Worm (Caenorhabditis elegans) whole organism, early embryonic: ENCODE measurements around the gene D2096.5.

Experiments
- B0310.2 ChIP-seq: sonication (generic microtip); optimal IDR thresholded peaks from 2 replicates; lab custom pipeline; 2016; ENCODE audit warnings: mild to moderate bottlenecking, missing genetic modification characterization, missing compliant biosample characterization
- F13C5.2 ChIP-seq: sonication (generic microtip); optimal IDR thresholded peaks from 2 replicates; lab custom pipeline; 2017; ENCODE audit warnings: mild to moderate bottlenecking, missing genetic modification characterization, inconsistent platforms, missing compliant biosample characterization
- aly-1 ChIP-seq: sonication (generic microtip); optimal IDR thresholded peaks from 2 replicates; lab custom pipeline; 2016; ENCODE audit warnings: missing genetic modification characterization, missing compliant biosample characterization
- ama-1 ChIP-seq: fragments of 150-350 bp; optimal IDR thresholded peaks from 2 replicates; lab custom pipeline; 2014
- ceh-13 ChIP-seq: fragments of 200-800 bp; sonication (Bioruptor generic); optimal IDR thresholded peaks from 2 replicates; lab custom pipeline; 2018; ENCODE audit warnings: mild to moderate bottlenecking, missing genetic modification characterization, missing compliant biosample characterization
- ceh-36 ChIP-seq: sonication (generic microtip); optimal IDR thresholded peaks from 2 replicates; lab custom pipeline; 2016; ENCODE audit warnings: missing genetic modification characterization, inconsistent platforms, missing compliant biosample characterization
- ets-7 ChIP-seq: sonication (generic microtip); optimal IDR thresholded peaks from 2 replicates; lab custom pipeline; 2016; ENCODE audit warnings: missing genotype, missing genetic modification characterization, missing compliant biosample characterization
- flt-1 ChIP-seq: fragments of 200-800 bp; sonication (Bioruptor generic); IDR thresholded peaks from 2 replicates; pipeline ENCODE4 v1.3.6; 2022; ENCODE audit warnings: missing genetic modification characterization, missing compliant biosample characterization
- hmbx-1 ChIP-seq: sonication (generic microtip); optimal IDR thresholded peaks from 2 replicates; lab custom pipeline; 2016; ENCODE audit warnings: mild to moderate bottlenecking, missing genetic modification characterization, missing compliant biosample characterization
- hmg-4 ChIP-seq: fragments of 200-800 bp; sonication (Bioruptor generic); optimal IDR thresholded peaks from 2 replicates; lab custom pipeline; 2018; ENCODE audit warnings: mild to moderate bottlenecking, missing genetic modification characterization, missing compliant biosample characterization
- hnd-1 ChIP-seq: sonication (generic microtip); optimal IDR thresholded peaks from 2 replicates; lab custom pipeline; 2016; ENCODE audit warnings: missing genetic modification characterization, missing compliant biosample characterization
- pes-1 ChIP-seq: fragments of 200-800 bp; sonication (Bioruptor generic); IDR thresholded peaks from 2 replicates; pipeline ENCODE4 v1.3.6; 2022; ENCODE audit warnings: missing genetic modification reagents, missing genetic modification characterization, missing compliant biosample characterization
- scrt-1 ChIP-seq: fragments of 200-800 bp; sonication (Bioruptor generic); IDR thresholded peaks from 2 replicates; pipeline ENCODE4 v1.3.6; 2022; ENCODE audit warnings: missing genetic modification characterization, missing compliant biosample characterization
- sea-1 ChIP-seq: fragments of 200-800 bp; sonication (Bioruptor generic); conservative IDR thresholded peaks from 2 replicates; pipeline ENCODE4 v1.3.6; 2022; ENCODE audit warnings: missing genetic modification characterization, missing compliant biosample characterization
- tbx-11 ChIP-seq: fragments of 200-800 bp; sonication (Bioruptor generic); IDR thresholded peaks from 2 replicates; pipeline ENCODE4 v1.3.6; 2022; ENCODE audit warnings: missing genetic modification characterization, missing compliant biosample characterization
- tbx-37 ChIP-seq: fragments of 200-800 bp; sonication (Bioruptor generic); conservative IDR thresholded peaks from 2 replicates; pipeline ENCODE4 v1.3.6; 2022; ENCODE audit warnings: missing genetic modification reagents, missing genetic modification characterization, missing compliant biosample characterization
- tra-4 ChIP-seq: sonication (generic microtip); optimal IDR thresholded peaks from 2 replicates; lab custom pipeline; 2017; ENCODE audit warnings: missing genetic modification characterization, missing compliant biosample characterization

The D2096.5 gene

DNA sequence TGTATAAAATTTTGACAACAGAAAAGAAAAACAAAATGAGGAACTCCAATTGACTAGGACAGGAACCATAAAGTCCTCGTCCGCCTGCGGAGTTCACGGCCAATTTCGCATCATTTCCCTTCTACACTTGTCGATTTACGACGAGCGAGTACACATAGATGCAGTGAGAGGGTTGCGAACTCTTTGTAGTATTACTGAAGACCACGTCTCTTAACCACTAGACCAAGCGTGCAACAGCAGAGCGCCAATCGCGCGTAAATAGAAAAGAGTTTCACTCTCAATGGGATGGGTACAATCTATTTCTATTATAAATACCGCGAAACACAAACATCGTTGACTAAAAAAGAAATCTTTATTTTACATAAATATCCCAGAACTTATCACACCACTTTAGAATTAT, 15.8 kb upstream of the D2096.5 start:
- TF ChIP-seq hmbx-1 (tag; lab: Kevin White, UChicago), result peak; percentile 88
- TF ChIP-seq ceh-13, result peak; percentile 82
- peak; percentile 82 for TF ChIP-seq hnd-1
- peak; percentile 92 for TF ChIP-seq F13C5.2
- peak; percentile 85 for TF ChIP-seq B0310.2 (tag; lab: Kevin White, UChicago)
- TF ChIP-seq sea-1 (GFP tag; lab: Robert Waterston, UW), result peak; percentile 92
- TF ChIP-seq scrt-1, result peak; percentile 93
- peak; percentile 88 for TF ChIP-seq tbx-11 (GFP tag; lab: Robert Waterston, UW)
- peak; percentile 91 for TF ChIP-seq aly-1 (tag; lab: Kevin White, UChicago)
- peak; percentile 94 for TF ChIP-seq pes-1 (GFP tag; lab: Robert Waterston, UW)
- TF ChIP-seq flt-1 (GFP tag; lab: Robert Waterston, UW), result peak; percentile 94
- TF ChIP-seq tra-4 (tag; lab: Kevin White, UChicago), result peak; percentile 84
- TF ChIP-seq hmg-4, result peak; percentile 96
- no peak for TF ChIP-seq ama-1 (lab: Kevin White, UChicago)
- TF ChIP-seq ceh-36 (tag; lab: Kevin White, UChicago), result peak; percentile 91
- peak; percentile 94 for TF ChIP-seq tbx-37 (GFP tag; lab: Robert Waterston, UW)
- TF ChIP-seq ets-7 (tag; lab: Kevin White, UChicago), result peak; percentile 75

DNA sequence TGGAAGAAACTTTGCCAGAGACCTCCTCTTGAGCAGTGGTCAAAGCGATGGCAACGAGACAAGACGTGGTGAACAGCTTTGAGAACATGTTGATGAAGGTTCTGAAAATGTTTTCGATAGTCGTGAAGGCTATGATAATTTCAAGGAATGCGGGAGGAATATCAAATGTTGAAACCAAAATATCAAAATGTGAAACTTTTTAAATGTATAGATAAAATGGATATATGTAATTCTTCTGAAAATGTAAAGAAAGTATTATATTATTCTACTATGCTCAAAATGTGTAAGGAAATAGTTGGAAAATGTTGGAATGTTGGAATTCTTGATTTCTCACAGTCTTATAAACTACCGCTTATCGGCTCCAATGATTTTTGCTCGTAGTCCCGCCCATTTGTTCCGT, 9.6 kb upstream of the D2096.5 start, which contains the start of gene D2096.6:
D2096.6 (minus strand) TSS at position 101 of the 400 bp plus-strand sequence.
- TF ChIP-seq flt-1 (GFP tag; lab: Robert Waterston, UW), result no peak
- TF ChIP-seq B0310.2 (tag; lab: Kevin White, UChicago), result no peak
- TF ChIP-seq scrt-1, result no peak

DNA sequence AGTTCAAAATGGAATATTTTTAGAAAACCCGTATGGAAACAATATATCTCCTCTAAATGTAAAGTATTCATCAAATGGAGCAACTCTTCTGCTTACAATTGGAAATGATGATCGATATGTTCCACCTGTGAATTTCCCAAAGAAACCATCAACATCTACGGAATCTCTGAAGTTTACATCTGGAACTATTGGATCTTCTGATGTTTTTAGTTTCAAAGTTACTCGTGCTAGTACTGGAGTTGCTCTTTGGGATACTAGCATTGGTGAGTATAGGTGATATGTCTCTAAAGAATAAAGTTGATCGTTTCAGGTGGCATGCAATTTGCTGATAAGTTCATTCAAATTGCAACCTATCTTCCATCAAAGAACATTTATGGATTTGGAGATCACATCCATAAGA, 8.3 kb upstream of the D2096.5 start:
- TF ChIP-seq tbx-11 (GFP tag; lab: Robert Waterston, UW) (no peak), aly-1 (tag; lab: Kevin White, UChicago) (no peak), ceh-36 (tag; lab: Kevin White, UChicago) (no peak), B0310.2 (tag; lab: Kevin White, UChicago) (no peak), sea-1 (GFP tag; lab: Robert Waterston, UW) (no peak), F13C5.2 (no peak), ets-7 (tag; lab: Kevin White, UChicago) (no peak), tbx-37 (GFP tag; lab: Robert Waterston, UW) (no peak), ama-1 (lab: Kevin White, UChicago) (no peak), ceh-13 (no peak), hmg-4 (no peak), pes-1 (GFP tag; lab: Robert Waterston, UW) (no peak), flt-1 (GFP tag; lab: Robert Waterston, UW) (no peak), scrt-1 (no peak), hmbx-1 (tag; lab: Kevin White, UChicago) (no peak)

DNA sequence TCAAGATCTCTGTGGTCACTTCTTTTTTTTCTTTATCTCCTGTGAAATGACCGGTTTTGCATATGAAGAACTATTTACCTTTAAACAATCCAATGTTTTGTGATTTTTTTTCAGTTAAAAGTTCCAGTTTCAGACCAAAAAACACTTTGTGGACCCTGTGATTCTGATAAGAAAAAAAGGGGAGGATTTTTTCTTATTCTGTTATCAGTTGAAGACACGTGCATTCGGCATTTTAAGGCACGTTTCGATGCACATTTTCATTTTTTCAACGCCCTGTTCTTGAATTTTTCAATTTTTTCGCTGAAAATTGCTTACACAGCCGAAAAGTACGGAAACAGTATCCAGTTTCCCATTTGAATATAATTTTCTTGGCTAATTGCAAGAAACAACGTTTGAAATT, 6.7 kb upstream of the D2096.5 start, which contains the start of gene aagr-1:
aagr-1 (plus strand) TSS at position 227 of the 400 bp plus-strand sequence.
- TF ChIP-seq sea-1 (GFP tag; lab: Robert Waterston, UW) (no peak), ceh-13 (no peak), aly-1 (tag; lab: Kevin White, UChicago) (no peak), ets-7 (tag; lab: Kevin White, UChicago) (no peak), flt-1 (GFP tag; lab: Robert Waterston, UW) (no peak), pes-1 (GFP tag; lab: Robert Waterston, UW) (no peak), B0310.2 (tag; lab: Kevin White, UChicago) (no peak), tbx-11 (GFP tag; lab: Robert Waterston, UW) (no peak), tbx-37 (GFP tag; lab: Robert Waterston, UW) (no peak), F13C5.2 (no peak), hmg-4 (no peak)

DNA sequence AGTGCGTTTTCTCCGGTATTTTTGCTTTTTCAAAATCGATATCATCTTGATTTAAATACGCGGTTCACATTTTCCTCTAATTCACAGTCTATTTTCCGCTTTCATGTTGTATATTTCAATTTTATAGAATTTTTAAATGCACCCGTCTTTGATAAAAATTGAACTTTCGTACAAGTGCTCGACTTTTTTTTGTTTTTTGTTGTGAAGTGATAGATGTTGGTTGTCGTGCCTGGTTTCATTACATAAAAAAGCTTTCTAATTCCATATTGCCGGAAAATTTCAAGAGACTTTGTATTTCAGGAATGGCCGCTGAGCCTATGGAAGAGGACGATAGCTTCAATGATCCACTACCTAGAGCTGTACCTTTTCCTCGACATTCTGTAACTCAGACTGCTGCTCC, 3.6 kb upstream of the D2096.5 start, which contains the start of gene D2096.12:
D2096.12 (plus strand) TSS at position 301 of the 400 bp plus-strand sequence.
- TF ChIP-seq scrt-1, result no peak
- no peak for TF ChIP-seq hnd-1
- no peak for TF ChIP-seq pes-1 (GFP tag; lab: Robert Waterston, UW)

DNA sequence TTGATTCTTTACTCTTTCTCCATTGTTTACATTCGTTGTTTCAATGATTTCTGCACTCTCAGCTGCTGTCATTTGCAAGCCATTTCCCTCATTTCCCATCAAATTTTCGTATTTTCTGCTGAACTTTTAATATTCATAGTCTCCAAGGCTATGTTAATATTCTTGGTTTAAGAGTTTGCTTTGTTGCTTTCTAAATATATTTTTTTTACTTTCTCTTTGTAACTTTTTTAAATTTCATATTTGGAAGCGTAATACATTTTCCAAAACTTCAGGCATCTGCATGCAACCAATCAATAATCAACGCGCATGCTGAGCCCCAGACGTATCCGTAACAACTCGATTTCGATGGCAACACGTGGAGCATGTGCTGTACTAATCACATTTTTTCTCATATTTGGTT, 1.3 kb upstream of the D2096.5 start, which contains the start of gene sqv-1:
sqv-1 (plus strand) TSS at position 301 of the 400 bp plus-strand sequence.
- TF ChIP-seq hmg-4 (no peak), F13C5.2 (no peak), ceh-13 (no peak), aly-1 (tag; lab: Kevin White, UChicago) (no peak), sea-1 (GFP tag; lab: Robert Waterston, UW) (no peak), tbx-11 (GFP tag; lab: Robert Waterston, UW) (no peak), hmbx-1 (tag; lab: Kevin White, UChicago) (no peak), ama-1 (lab: Kevin White, UChicago) (no peak), ceh-36 (tag; lab: Kevin White, UChicago) (no peak), tbx-37 (GFP tag; lab: Robert Waterston, UW) (no peak), ets-7 (tag; lab: Kevin White, UChicago) (no peak), flt-1 (GFP tag; lab: Robert Waterston, UW) (no peak), scrt-1 (no peak), B0310.2 (tag; lab: Kevin White, UChicago) (no peak), hnd-1 (no peak), tra-4 (tag; lab: Kevin White, UChicago) (no peak), pes-1 (GFP tag; lab: Robert Waterston, UW) (no peak)

DNA sequence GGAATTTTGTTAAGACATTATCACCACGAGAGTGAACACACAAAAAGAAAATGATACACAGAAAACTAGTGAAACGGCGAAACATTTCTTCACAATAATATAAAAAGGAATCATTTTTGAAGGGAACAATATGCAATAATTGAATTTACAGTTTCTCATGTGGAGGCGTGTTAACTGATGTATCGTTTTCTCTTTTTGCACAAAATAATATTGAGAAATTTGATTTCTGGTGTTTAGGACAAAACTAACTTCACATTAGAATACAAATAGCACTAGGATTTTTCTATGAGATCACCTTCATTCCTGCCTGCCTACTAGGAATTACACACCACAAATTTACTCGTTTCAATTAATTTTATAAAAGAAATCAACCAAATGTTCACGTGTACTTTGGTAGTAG, 1.1 kb downstream of the D2096.5 start, which contains the start of gene D2096.13:
D2096.13 (minus strand) TSS at position 101 of the 400 bp plus-strand sequence.
- TF ChIP-seq ceh-13 (no peak), scrt-1 (no peak), hmg-4 (no peak), sea-1 (GFP tag; lab: Robert Waterston, UW) (no peak), ama-1 (lab: Kevin White, UChicago) (no peak), ets-7 (tag; lab: Kevin White, UChicago) (no peak), tra-4 (tag; lab: Kevin White, UChicago) (no peak), pes-1 (GFP tag; lab: Robert Waterston, UW) (no peak), aly-1 (tag; lab: Kevin White, UChicago) (no peak), F13C5.2 (no peak), B0310.2 (tag; lab: Kevin White, UChicago) (no peak), hnd-1 (no peak)
